Worm (Caenorhabditis elegans) whole organism, L4 larva: ENCODE results near the gene dod-20.

ENCODE experiments used
- D1046.2 ChIP-seq: fragments of 200-800 bp; sonication (Bioruptor generic); IDR thresholded peaks from 2 replicates; pipeline ENCODE4 v1.3.6; 2022; ENCODE audit warnings: missing genetic modification characterization, missing compliant biosample characterization
- F10B5.3 ChIP-seq: sonication (generic microtip); optimal IDR thresholded peaks from 2 replicates; lab custom pipeline; 2016; ENCODE audit warnings: mild to moderate bottlenecking, missing genetic modification characterization, missing compliant biosample characterization
- R02D3.7 ChIP-seq: fragments of 150-350 bp; sonication (generic microtip); optimal IDR thresholded peaks from 3 replicates; lab custom pipeline; 2014; ENCODE audit warnings: missing biosample characterization, missing genetic modification characterization
- T20F7.1 ChIP-seq: fragments of 200-800 bp; sonication (Bioruptor generic); optimal IDR thresholded peaks from 2 replicates; lab custom pipeline; 2018; ENCODE audit warnings: mild to moderate bottlenecking, missing genetic modification characterization, missing compliant biosample characterization
- T26A8.4 ChIP-seq: fragments of 200-800 bp; sonication (Bioruptor generic); IDR thresholded peaks from 2 replicates; pipeline ENCODE4 v1.3.6; 2022; ENCODE audit warnings: missing genetic modification characterization, missing compliant biosample characterization
- Y75B8A.6 ChIP-seq: fragments of 200-800 bp; sonication (Bioruptor generic); IDR thresholded peaks from 2 replicates; pipeline ENCODE4 v1.3.6; 2022; ENCODE audit warnings: missing genetic modification reagents, missing genetic modification characterization, missing compliant biosample characterization
- ZK337.2 ChIP-seq: fragments of 200-800 bp; sonication (Bioruptor generic); IDR thresholded peaks from 2 replicates; pipeline ENCODE4 v1.3.6; 2022; ENCODE audit warnings: missing genetic modification reagents, missing genetic modification characterization, missing compliant biosample characterization
- ZK546.5 ChIP-seq, 2 experiments: sonication (generic microtip); optimal IDR thresholded peaks; 2 replicates each; lab custom pipeline; 2017; ENCODE audit warnings: missing biosample characterization in 2 of 2, missing genetic modification characterization in 2 of 2
- aha-1 ChIP-seq: fragments of 150-350 bp; peaks from one replicate; lab custom pipeline; 2014; ENCODE audit warnings: missing biosample characterization, missing genetic modification characterization
- aly-2 ChIP-seq: sonication (generic microtip); optimal IDR thresholded peaks from 2 replicates; lab custom pipeline; 2018; ENCODE audit warnings: missing biosample characterization, missing genetic modification characterization
- ceh-28 ChIP-seq: fragments of 150-350 bp; optimal IDR thresholded peaks from 2 replicates; lab custom pipeline; 2014; ENCODE audit warnings: missing biosample characterization, missing genetic modification reagents, missing genetic modification characterization
- ceh-32 ChIP-seq: sonication (generic microtip); optimal IDR thresholded peaks from 2 replicates; lab custom pipeline; 2016; ENCODE audit warnings: mild to moderate bottlenecking, missing genetic modification characterization, missing compliant biosample characterization; ENCODE audit not compliant: poor library complexity
- ces-1 ChIP-seq: fragments of 150-350 bp; sonication (generic microtip); optimal IDR thresholded peaks from 4 replicates; lab custom pipeline; 2014; ENCODE audit warnings: missing biosample characterization, missing genetic modification reagents, missing genetic modification characterization
- ctbp-1 ChIP-seq: fragments of 200-800 bp; sonication (Bioruptor generic); IDR thresholded peaks from 2 replicates; pipeline ENCODE4 v1.3.6; 2022; ENCODE audit warnings: missing genetic modification reagents, missing genetic modification characterization, missing compliant biosample characterization
- daf-12 ChIP-seq: fragments of 150-350 bp; optimal IDR thresholded peaks from 2 replicates; lab custom pipeline; 2014; ENCODE audit warnings: missing biosample characterization, missing genetic modification reagents, missing genetic modification characterization
- daf-16 ChIP-seq, 3 experiments: sonication (generic microtip); optimal IDR thresholded peaks; 2 replicates each; lab custom pipeline; 2016 to 2017; ENCODE audit warnings: missing genetic modification characterization in 3 of 3, missing genetic modification reagents in 3 of 3, mild to moderate bottlenecking in 2 of 3, missing compliant biosample characterization in 2 of 3, missing biosample characterization in 1 of 3, moderate library complexity in 1 of 3
- daf-19 ChIP-seq: fragments of 200-800 bp; sonication (Bioruptor generic); conservative IDR thresholded peaks from 2 replicates; pipeline ENCODE4 v1.3.6; 2022; ENCODE audit warnings: missing genetic modification characterization, missing compliant biosample characterization
- dmd-6 ChIP-seq: fragments of 200-800 bp; sonication (Bioruptor generic); IDR thresholded peaks from 2 replicates; pipeline ENCODE4 v1.3.6; 2022; ENCODE audit warnings: missing genetic modification reagents, missing genetic modification characterization, missing compliant biosample characterization
- dmd-9 ChIP-seq: fragments of 200-800 bp; sonication (Bioruptor generic); IDR thresholded peaks from 2 replicates; pipeline ENCODE4 v1.3.6; 2022; ENCODE audit warnings: missing genetic modification reagents, missing genetic modification characterization, missing compliant biosample characterization
- dve-1 ChIP-seq: sonication (generic microtip); optimal IDR thresholded peaks from 2 replicates; lab custom pipeline; 2017; ENCODE audit warnings: antibody characterized with exemption, mild to moderate bottlenecking, missing genetic modification characterization, missing compliant biosample characterization; ENCODE audit not compliant: insufficient read depth
- egl-43 ChIP-seq: fragments of 200-800 bp; sonication (Bioruptor generic); IDR thresholded peaks from 2 replicates; pipeline ENCODE4 v1.3.6; 2022; ENCODE audit warnings: missing genetic modification reagents, missing genetic modification characterization, missing compliant biosample characterization
- hlh-30 ChIP-seq: sonication (generic microtip); optimal IDR thresholded peaks from 2 replicates; lab custom pipeline; 2017; ENCODE audit warnings: antibody characterized with exemption, mild to moderate bottlenecking, missing genetic modification characterization, missing compliant biosample characterization; ENCODE audit not compliant: insufficient read depth
- lin-13 ChIP-seq: fragments of 150-350 bp; optimal IDR thresholded peaks from 2 replicates; lab custom pipeline; 2014; ENCODE audit warnings: missing biosample characterization, missing genetic modification reagents, missing genetic modification characterization
- lin-15B ChIP-seq: fragments of 150-350 bp; sonication (generic microtip); optimal IDR thresholded peaks from 3 replicates; lab custom pipeline; 2014; ENCODE audit warnings: missing biosample characterization, missing genetic modification characterization
- lin-29 ChIP-seq: fragments of 200-800 bp; sonication (Bioruptor generic); IDR thresholded peaks from 2 replicates; pipeline ENCODE4 v1.3.6; 2022; ENCODE audit warnings: missing genetic modification reagents, missing genetic modification characterization, missing compliant biosample characterization
- lin-38 ChIP-seq: fragments of 200-800 bp; sonication (Bioruptor generic); IDR thresholded peaks from 2 replicates; pipeline ENCODE4 v1.3.6; 2022; ENCODE audit warnings: missing genetic modification reagents, missing genetic modification characterization, missing compliant biosample characterization
- lsy-2 ChIP-seq, 2 experiments: fragments of 150-350 bp in 1 of 2; sonication (generic microtip) in 1 of 2; optimal IDR thresholded peaks; 2 replicates each; lab custom pipeline; 2014 to 2017; ENCODE audit warnings: missing biosample characterization in 2 of 2, missing genetic modification characterization in 2 of 2
- mep-1 ChIP-seq: fragments of 150-350 bp; sonication (generic microtip); optimal IDR thresholded peaks from 3 replicates; lab custom pipeline; 2014; ENCODE audit warnings: missing biosample characterization, missing genetic modification characterization
- mxl-2 ChIP-seq: fragments of 200-800 bp; sonication (Bioruptor generic); conservative IDR thresholded peaks from 2 replicates; pipeline ENCODE4 v1.3.6; 2022; ENCODE audit warnings: missing genetic modification reagents, missing genetic modification characterization, missing compliant biosample characterization
- nhr-11 ChIP-seq: fragments of 150-350 bp; optimal IDR thresholded peaks from 2 replicates; lab custom pipeline; 2014; ENCODE audit warnings: missing biosample characterization, missing genetic modification characterization
- nhr-237 ChIP-seq: sonication (generic microtip); optimal IDR thresholded peaks from 2 replicates; lab custom pipeline; 2017; ENCODE audit warnings: missing biosample characterization, missing genetic modification characterization
- nhr-25 ChIP-seq: sonication (generic microtip); optimal IDR thresholded peaks from 2 replicates; lab custom pipeline; 2017; ENCODE audit warnings: missing genetic modification characterization, mild to moderate bottlenecking, missing compliant biosample characterization, antibody characterized with exemption, moderate library complexity, borderline replicate concordance; ENCODE audit not compliant: insufficient read depth
- nhr-28 ChIP-seq: fragments of 150-350 bp; optimal IDR thresholded peaks from 2 replicates; lab custom pipeline; 2014; ENCODE audit warnings: missing biosample characterization, missing genetic modification characterization
- nhr-41 ChIP-seq: fragments of 200-800 bp; sonication (Bioruptor generic); IDR thresholded peaks from 2 replicates; pipeline ENCODE4 v1.3.6; 2022; ENCODE audit warnings: missing genetic modification reagents, missing genetic modification characterization, missing compliant biosample characterization
- nhr-77 ChIP-seq: fragments of 150-350 bp; optimal IDR thresholded peaks from 2 replicates; lab custom pipeline; 2014; ENCODE audit warnings: missing biosample characterization, missing genetic modification characterization
- php-3 ChIP-seq: fragments of 200-800 bp; sonication (Bioruptor generic); IDR thresholded peaks from 2 replicates; pipeline ENCODE4 v1.3.6; 2022; ENCODE audit warnings: missing genetic modification reagents, missing genetic modification characterization, missing compliant biosample characterization
- pqm-1 ChIP-seq: sonication (generic microtip); optimal IDR thresholded peaks from 2 replicates; lab custom pipeline; 2017; ENCODE audit warnings: missing biosample characterization, missing genetic modification characterization
- rbr-2 ChIP-seq: sonication (generic microtip); optimal IDR thresholded peaks from 2 replicates; lab custom pipeline; 2016; ENCODE audit warnings: missing genotype, missing genetic modification characterization, missing compliant biosample characterization
- sdz-12 ChIP-seq: fragments of 200-800 bp; sonication (Bioruptor generic); optimal IDR thresholded peaks from 2 replicates; lab custom pipeline; 2018; ENCODE audit warnings: mild to moderate bottlenecking, missing genetic modification characterization, missing compliant biosample characterization
- set-16 ChIP-seq: fragments of 200-800 bp; sonication (Bioruptor generic); IDR thresholded peaks from 2 replicates; pipeline ENCODE4 v1.3.6; 2022; ENCODE audit warnings: missing genetic modification reagents, missing genetic modification characterization, missing compliant biosample characterization
- skn-1 ChIP-seq: fragments of 150-350 bp; optimal IDR thresholded peaks from 2 replicates; lab custom pipeline; 2014; ENCODE audit warnings: missing biosample characterization, missing genetic modification characterization
- snpc-1.2 ChIP-seq: fragments of 200-800 bp; sonication (Bioruptor generic); IDR thresholded peaks from 2 replicates; pipeline ENCODE4 v1.3.6; 2022; ENCODE audit warnings: missing genetic modification reagents, missing genetic modification characterization, missing compliant biosample characterization
- snpc-4 ChIP-seq: fragments of 150-350 bp; optimal IDR thresholded peaks from 2 replicates; lab custom pipeline; 2014; ENCODE audit warnings: missing biosample characterization, missing genetic modification characterization
- spr-3 ChIP-seq: fragments of 200-800 bp; sonication (Bioruptor generic); optimal IDR thresholded peaks from 2 replicates; lab custom pipeline; 2018; ENCODE audit warnings: mild to moderate bottlenecking, missing genetic modification characterization, missing compliant biosample characterization
- unc-130 ChIP-seq: sonication (generic microtip); optimal IDR thresholded peaks from 2 replicates; lab custom pipeline; 2016; ENCODE audit warnings: missing genetic modification reagents, missing genetic modification characterization, missing compliant biosample characterization
- ztf-11 ChIP-seq: fragments of 150-350 bp; optimal IDR thresholded peaks from 2 replicates; lab custom pipeline; 2014; ENCODE audit warnings: missing biosample characterization, missing genetic modification characterization
- ztf-7 ChIP-seq: fragments of 150-350 bp; optimal IDR thresholded peaks from 2 replicates; lab custom pipeline; 2014; ENCODE audit warnings: missing biosample characterization, missing genetic modification characterization

dod-20 gene

DNA sequence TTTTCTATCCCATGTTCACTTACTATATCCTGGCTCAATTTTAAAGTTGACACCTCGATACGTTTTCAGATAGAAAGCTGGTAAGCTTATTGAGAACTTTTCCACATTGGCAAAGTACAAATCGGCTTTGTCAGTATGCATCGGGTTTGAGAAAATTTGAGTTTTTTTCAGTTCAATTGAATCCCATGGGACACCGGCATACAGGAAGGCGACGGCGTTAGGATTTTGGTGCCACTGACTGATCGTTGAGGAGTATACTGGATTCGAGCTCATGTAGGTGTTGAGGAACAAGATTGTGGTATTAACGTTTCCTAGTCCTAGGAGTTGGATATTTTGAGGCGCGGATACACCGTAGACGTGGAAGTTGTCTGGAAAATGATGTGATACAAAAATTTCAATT lies 9.4 kb upstream of the dod-20 start:
- TF ChIP-seq aly-2 = no peak
- peak; percentile 95 for TF ChIP-seq aha-1
- TF ChIP-seq, all 104 proteins: peak for 1

- TF ChIP-seq dmd-6 (GFP tag; lab: Robert Waterston, UW) (peak; percentile 57), lin-13 (no peak), lsy-2 (tag; optimal IDR thresholded peaks at IDR 0.05; lab: Kevin White, UChicago) (no peak), mep-1 (tag; lab: Kevin White, UChicago) (no peak), ctbp-1 (GFP tag; lab: Robert Waterston, UW) (no peak), unc-130 (no peak), nhr-237 (tag; lab: Kevin White, UChicago) (no peak), sdz-12 (GFP tag; lab: Kevin White, UChicago) (no peak), dve-1 (tag; lab: Kevin White, UChicago) (no peak), pqm-1 (tag; lab: Kevin White, UChicago) (peak; percentile 79), mxl-2 (GFP tag; lab: Robert Waterston, UW) (no peak), F10B5.3 (tag; lab: Kevin White, UChicago) (no peak), nhr-25 (tag; lab: Kevin White, UChicago) (no peak)
- TF ChIP-seq, all 104 proteins: peak for 2
Measured at ce11 chrV:414630-415029, 7.6 kb upstream of the dod-20 start, which contains the start of gene dod-19. Gene dod-19 (minus strand): TSS chrV:414759.

DNA sequence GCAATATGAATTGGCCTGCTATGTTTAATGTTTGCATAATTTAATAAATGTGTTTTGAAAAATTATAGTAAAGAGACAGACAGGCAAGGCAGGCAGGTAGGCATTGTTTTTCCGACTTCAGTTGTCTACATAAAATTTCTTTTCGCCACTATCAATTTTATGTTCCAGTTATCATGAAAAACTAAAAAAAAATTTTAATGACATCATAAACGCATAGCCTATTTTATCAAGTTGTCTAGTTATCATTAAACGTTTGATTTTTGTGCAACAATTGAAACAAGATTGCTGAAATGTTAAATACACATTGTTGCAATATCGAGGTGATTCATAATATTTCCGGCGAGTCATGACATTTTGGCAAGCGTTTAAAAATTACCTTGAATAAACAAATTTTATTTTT lies 7.2 kb upstream of the dod-20 start:
- TF ChIP-seq php-3 (peak; percentile 61), T20F7.1 (GFP tag; lab: Kevin White, UChicago) (no peak), set-16 (no peak), hlh-30 (tag; lab: Kevin White, UChicago) (no peak), Y75B8A.6 (GFP tag; lab: Robert Waterston, UW) (no peak), nhr-41 (GFP tag; lab: Robert Waterston, UW) (no peak), dmd-6 (GFP tag; lab: Robert Waterston, UW) (peak; percentile 55; the same call in 1 of the 2 replicates), spr-3 (GFP tag; lab: Kevin White, UChicago) (no peak), snpc-4 (tag; lab: Kevin White, UChicago) (no peak), ztf-11 (tag; lab: Kevin White, UChicago) (no peak), lin-38 (no peak), nhr-28 (tag; lab: Kevin White, UChicago) (peak; percentile 60), ztf-7 (tag; lab: Kevin White, UChicago) (no peak), lin-15B (tag; lab: Kevin White, UChicago) (no peak), snpc-1.2 (GFP tag; lab: Robert Waterston, UW) (no peak), ZK546.5 (tag; optimal IDR thresholded peaks at IDR 0.05; lab: Kevin White, UChicago) (no peak), ces-1 (GFP tag; lab: Kevin White, UChicago) (no peak), R02D3.7 (tag; lab: Kevin White, UChicago) (no peak), ceh-32 (tag; lab: Kevin White, UChicago) (no peak), daf-16 (GFP tag; optimal IDR thresholded peaks at IDR 0.05; lab: Kevin White, UChicago) (no peak), daf-16 (tag; optimal IDR thresholded peaks at IDR 0.05; lab: Kevin White, UChicago) (peak; percentile 47), aha-1 (no peak), daf-12 (tag; lab: Kevin White, UChicago) (no peak), daf-19 (GFP tag; lab: Robert Waterston, UW) (no peak), nhr-11 (tag; lab: Kevin White, UChicago) (no peak), nhr-77 (peak; percentile 54), D1046.2 (GFP tag; lab: Robert Waterston, UW) (no peak), ZK337.2 (GFP tag; lab: Robert Waterston, UW) (no peak), pqm-1 (tag; lab: Kevin White, UChicago) (peak; percentile 80), rbr-2 (tag; lab: Kevin White, UChicago) (no peak), T26A8.4 (GFP tag; lab: Robert Waterston, UW) (no peak), skn-1 (no peak), egl-43 (no peak), ceh-28 (tag; lab: Kevin White, UChicago) (no peak), lin-29 (no peak), dmd-9 (GFP tag; lab: Robert Waterston, UW) (no peak)
- TF ChIP-seq, all 104 proteins: peak for 6
